Worm (Caenorhabditis elegans) whole organism, L4 larva: ENCODE data around the gene B0393.7.

Source experiments
- T26A8.4 ChIP-seq: fragments of 200-800 bp; sonication (Bioruptor generic); IDR thresholded peaks from 2 replicates; pipeline ENCODE4 v1.3.6; 2022; ENCODE audit warnings: missing genetic modification characterization, missing compliant biosample characterization
- Y105C5A.15 ChIP-seq: fragments of 200-800 bp; sonication (Bioruptor generic); IDR thresholded peaks from 2 replicates; pipeline ENCODE4 v1.3.6; 2022; ENCODE audit warnings: missing genetic modification characterization, missing compliant biosample characterization
- aha-1 ChIP-seq: fragments of 150-350 bp; peaks from one replicate; lab custom pipeline; 2014; ENCODE audit warnings: missing biosample characterization, missing genetic modification characterization
- ama-1 ChIP-seq: fragments of 150-350 bp; optimal IDR thresholded peaks from 2 replicates; lab custom pipeline; 2014; ENCODE audit warnings: inconsistent platforms, mixed read lengths
- arid-1 ChIP-seq: fragments of 200-800 bp; sonication (Bioruptor generic); conservative IDR thresholded peaks from 2 replicates; pipeline ENCODE4 v1.3.6; 2022; ENCODE audit warnings: missing genetic modification reagents, missing genetic modification characterization, missing compliant biosample characterization
- attf-4 ChIP-seq: sonication (generic microtip); optimal IDR thresholded peaks from 3 replicates; lab custom pipeline; 2017; ENCODE audit warnings: missing biosample characterization, missing genetic modification characterization
- ceh-28 ChIP-seq: fragments of 150-350 bp; optimal IDR thresholded peaks from 2 replicates; lab custom pipeline; 2014; ENCODE audit warnings: missing biosample characterization, missing genetic modification reagents, missing genetic modification characterization
- cey-2 ChIP-seq: sonication (generic microtip); optimal IDR thresholded peaks from 3 replicates; lab custom pipeline; 2017; ENCODE audit warnings: missing genetic modification characterization, mild to moderate bottlenecking, missing compliant biosample characterization, antibody characterized with exemption, borderline replicate concordance; ENCODE audit not compliant: insufficient read depth
- daf-12 ChIP-seq: fragments of 150-350 bp; optimal IDR thresholded peaks from 2 replicates; lab custom pipeline; 2014; ENCODE audit warnings: missing biosample characterization, missing genetic modification reagents, missing genetic modification characterization
- daf-16 ChIP-seq, 3 experiments: sonication (generic microtip); optimal IDR thresholded peaks; 2 replicates each; lab custom pipeline; 2016 to 2017; ENCODE audit warnings: missing genetic modification characterization in 3 of 3, missing genetic modification reagents in 3 of 3, mild to moderate bottlenecking in 2 of 3, missing compliant biosample characterization in 2 of 3, missing biosample characterization in 1 of 3, moderate library complexity in 1 of 3
- daf-8 ChIP-seq: fragments of 200-800 bp; sonication (Bioruptor generic); IDR thresholded peaks from 2 replicates; pipeline ENCODE4 v1.3.6; 2022; ENCODE audit warnings: missing genetic modification characterization, missing compliant biosample characterization
- dmd-6 ChIP-seq: fragments of 200-800 bp; sonication (Bioruptor generic); IDR thresholded peaks from 2 replicates; pipeline ENCODE4 v1.3.6; 2022; ENCODE audit warnings: missing genetic modification reagents, missing genetic modification characterization, missing compliant biosample characterization
- dmd-8 ChIP-seq: fragments of 200-800 bp; sonication (Bioruptor generic); IDR thresholded peaks from 2 replicates; pipeline ENCODE4 v1.3.6; 2022; ENCODE audit warnings: missing genetic modification characterization, missing compliant biosample characterization
- dpl-1 ChIP-seq: fragments of 150-350 bp; optimal IDR thresholded peaks from 2 replicates; lab custom pipeline; 2014; ENCODE audit warnings: missing biosample characterization, missing genetic modification reagents, missing genetic modification characterization
- dve-1 ChIP-seq: sonication (generic microtip); optimal IDR thresholded peaks from 2 replicates; lab custom pipeline; 2017; ENCODE audit warnings: antibody characterized with exemption, mild to moderate bottlenecking, missing genetic modification characterization, missing compliant biosample characterization; ENCODE audit not compliant: insufficient read depth
- fkh-10 ChIP-seq: fragments of 150-350 bp; optimal IDR thresholded peaks from 2 replicates; lab custom pipeline; 2014; ENCODE audit warnings: missing biosample characterization, missing genetic modification reagents, missing genetic modification characterization
- fos-1 ChIP-seq: fragments of 150-350 bp; optimal IDR thresholded peaks from 2 replicates; lab custom pipeline; 2014; ENCODE audit warnings: missing biosample characterization, missing genetic modification characterization
- hlh-30 ChIP-seq: sonication (generic microtip); optimal IDR thresholded peaks from 2 replicates; lab custom pipeline; 2017; ENCODE audit warnings: antibody characterized with exemption, mild to moderate bottlenecking, missing genetic modification characterization, missing compliant biosample characterization; ENCODE audit not compliant: insufficient read depth
- hmg-1.1 ChIP-seq: fragments of 200-800 bp; sonication (Bioruptor generic); IDR thresholded peaks from 2 replicates; pipeline ENCODE4 v1.3.6; 2022; ENCODE audit warnings: missing genetic modification reagents, missing genetic modification characterization, missing compliant biosample characterization
- jun-1 ChIP-seq: fragments of 150-350 bp; optimal IDR thresholded peaks from 2 replicates; lab custom pipeline; 2014; ENCODE audit warnings: missing biosample characterization, missing genetic modification reagents, missing genetic modification characterization
- lin-38 ChIP-seq: fragments of 200-800 bp; sonication (Bioruptor generic); IDR thresholded peaks from 2 replicates; pipeline ENCODE4 v1.3.6; 2022; ENCODE audit warnings: missing genetic modification reagents, missing genetic modification characterization, missing compliant biosample characterization
- lin-39 ChIP-seq: fragments of 150-350 bp; optimal IDR thresholded peaks from 2 replicates; lab custom pipeline; 2014; ENCODE audit warnings: missing biosample characterization, missing genetic modification reagents, missing genetic modification characterization
- lsy-2 ChIP-seq, 2 experiments: fragments of 150-350 bp in 1 of 2; sonication (generic microtip) in 1 of 2; optimal IDR thresholded peaks; 2 replicates each; lab custom pipeline; 2014 to 2017; ENCODE audit warnings: missing biosample characterization in 2 of 2, missing genetic modification characterization in 2 of 2
- madf-9 ChIP-seq: fragments of 200-800 bp; sonication (Bioruptor generic); conservative IDR thresholded peaks from 2 replicates; pipeline ENCODE4 v1.3.6; 2022; ENCODE audit warnings: missing genetic modification reagents, missing genetic modification characterization, missing compliant biosample characterization
- mdt-29 ChIP-seq: fragments of 200-800 bp; sonication (Bioruptor generic); IDR thresholded peaks from 2 replicates; pipeline ENCODE4 v1.3.6; 2022; ENCODE audit warnings: missing genetic modification reagents, missing genetic modification characterization, missing compliant biosample characterization
- mep-1 ChIP-seq: fragments of 150-350 bp; sonication (generic microtip); optimal IDR thresholded peaks from 3 replicates; lab custom pipeline; 2014; ENCODE audit warnings: missing biosample characterization, missing genetic modification characterization
- mes-2 ChIP-seq: sonication (generic microtip); optimal IDR thresholded peaks from 2 replicates; lab custom pipeline; 2016; ENCODE audit warnings: missing genotype, mild to moderate bottlenecking, missing genetic modification characterization, missing compliant biosample characterization; ENCODE audit not compliant: poor library complexity, severe bottlenecking
- nhr-102 ChIP-seq: sonication (generic microtip); optimal IDR thresholded peaks from 2 replicates; lab custom pipeline; 2016; ENCODE audit warnings: mild to moderate bottlenecking, missing genetic modification characterization, moderate library complexity, missing compliant biosample characterization
- nhr-28 ChIP-seq: fragments of 150-350 bp; optimal IDR thresholded peaks from 2 replicates; lab custom pipeline; 2014; ENCODE audit warnings: missing biosample characterization, missing genetic modification characterization
- nhr-77 ChIP-seq: fragments of 150-350 bp; optimal IDR thresholded peaks from 2 replicates; lab custom pipeline; 2014; ENCODE audit warnings: missing biosample characterization, missing genetic modification characterization
- rbr-2 ChIP-seq: sonication (generic microtip); optimal IDR thresholded peaks from 2 replicates; lab custom pipeline; 2016; ENCODE audit warnings: missing genotype, missing genetic modification characterization, missing compliant biosample characterization
- skn-1 ChIP-seq: fragments of 150-350 bp; optimal IDR thresholded peaks from 2 replicates; lab custom pipeline; 2014; ENCODE audit warnings: missing biosample characterization, missing genetic modification characterization
- snpc-4 ChIP-seq: fragments of 150-350 bp; optimal IDR thresholded peaks from 2 replicates; lab custom pipeline; 2014; ENCODE audit warnings: missing biosample characterization, missing genetic modification characterization
- spr-1 ChIP-seq: sonication (generic microtip); optimal IDR thresholded peaks from 2 replicates; lab custom pipeline; 2016; ENCODE audit warnings: mild to moderate bottlenecking, missing genetic modification characterization, missing compliant biosample characterization
- tra-1 ChIP-seq: fragments of 200-800 bp; sonication (Bioruptor generic); IDR thresholded peaks from 2 replicates; pipeline ENCODE4 v1.3.6; 2022; ENCODE audit warnings: missing genetic modification reagents, missing genetic modification characterization, missing compliant biosample characterization
- unc-39 ChIP-seq: sonication (generic microtip); optimal IDR thresholded peaks from 2 replicates; lab custom pipeline; 2017; ENCODE audit warnings: missing biosample characterization, missing genetic modification characterization
- zag-1 ChIP-seq: fragments of 150-350 bp; optimal IDR thresholded peaks from 2 replicates; lab custom pipeline; 2014; ENCODE audit warnings: missing biosample characterization, missing genetic modification characterization
- zfp-2 ChIP-seq: sonication (generic microtip); optimal IDR thresholded peaks from 2 replicates; lab custom pipeline; 2016; ENCODE audit warnings: mild to moderate bottlenecking, missing genetic modification characterization, missing compliant biosample characterization
- zip-11 ChIP-seq: fragments of 200-800 bp; sonication (Bioruptor generic); IDR thresholded peaks from 2 replicates; pipeline ENCODE4 v1.3.6; 2022; ENCODE audit warnings: missing genetic modification characterization, missing compliant biosample characterization
- zip-2 ChIP-seq: fragments of 150-350 bp; optimal IDR thresholded peaks from 2 replicates; lab custom pipeline; 2014; ENCODE audit warnings: missing biosample characterization, missing genetic modification characterization
- ztf-7 ChIP-seq: fragments of 150-350 bp; optimal IDR thresholded peaks from 2 replicates; lab custom pipeline; 2014; ENCODE audit warnings: missing biosample characterization, missing genetic modification characterization

The B0393.7 gene

ce11 chrIII:4808089-4808488 is 30.2 kb upstream of the B0393.7 start:
- TF ChIP-seq daf-16 (GFP tag; optimal IDR thresholded peaks at IDR 0.05; lab: Kevin White, UChicago) (no peak), daf-16 (tag; optimal IDR thresholded peaks at IDR 0.05; lab: Kevin White, UChicago) (peak; percentile 9), cey-2 (tag; lab: Kevin White, UChicago) (no peak), daf-8 (GFP tag; lab: Robert Waterston, UW) (no peak), lin-38 (GFP tag; lab: Robert Waterston, UW) (0 out of 2 replicates have a peak, but pooled peaks have one; percentile 17)
- TF ChIP-seq, all 104 proteins: peak for 2

- TF ChIP-seq zfp-2 (tag; lab: Kevin White, UChicago) (no peak), daf-12 (tag; lab: Kevin White, UChicago) (no peak), tra-1 (GFP tag; lab: Robert Waterston, UW) (no peak), dpl-1 (no peak), fos-1 (tag; lab: Kevin White, UChicago) (no peak)
Measured at ce11 chrIII:4806345-4806744, 28.4 kb upstream of the B0393.7 start.

ce11 chrIII:4802707-4803106 is 24.8 kb upstream of the B0393.7 start, which contains the start of gene metl-5:
TSS of gene metl-5 (plus strand) at chrIII:4803007.
- TF ChIP-seq aha-1 (tag; lab: Kevin White, UChicago) (no peak), spr-1 (no peak), ama-1 (lab: Kevin White, UChicago) (peak; percentile 9)

ce11 chrIII:4796536-4796935 is 18.6 kb upstream of the B0393.7 start, which contains the start of gene tag-325:
TSS of gene tag-325 (plus strand) at chrIII:4796836.
- TF ChIP-seq lsy-2 (tag; optimal IDR thresholded peaks at IDR 0.05; lab: Kevin White, UChicago) (no peak), hlh-30 (peak; percentile 32), nhr-28 (tag; lab: Kevin White, UChicago) (peak; percentile 15), daf-16 (GFP tag; optimal IDR thresholded peaks at IDR 0.05; lab: Kevin White, UChicago) (no peak), daf-16 (tag; optimal IDR thresholded peaks at IDR 0.05; lab: Kevin White, UChicago) (peak; percentile 17), aha-1 (tag; lab: Kevin White, UChicago) (peak; percentile 42), attf-4 (tag; lab: Kevin White, UChicago) (no peak), dmd-8 (GFP tag; lab: Robert Waterston, UW) (no peak), zfp-2 (tag; lab: Kevin White, UChicago) (no peak), dmd-6 (GFP tag; lab: Robert Waterston, UW) (0 out of 2 replicates have a peak, but pooled peaks have one; percentile 8)

- TF ChIP-seq madf-9 (GFP tag; lab: Robert Waterston, UW) (0 out of 2 replicates have a peak, but pooled peaks have one; percentile 20), nhr-102 (tag; lab: Kevin White, UChicago) (peak; percentile 24), zfp-2 (tag; lab: Kevin White, UChicago) (no peak), dpl-1 (peak; percentile 62), skn-1 (no peak), arid-1 (GFP tag; lab: Robert Waterston, UW) (no peak), ztf-7 (tag; lab: Kevin White, UChicago) (peak; percentile 25), unc-39 (no peak), rbr-2 (tag; lab: Kevin White, UChicago) (peak; percentile 75), zag-1 (tag; lab: Kevin White, UChicago) (no peak), Y105C5A.15 (0 out of 2 replicates have a peak, but pooled peaks have one; percentile 6), spr-1 (peak; percentile 1), fkh-10 (GFP tag; lab: Kevin White, UChicago) (peak; percentile 41), aha-1 (tag; lab: Kevin White, UChicago) (peak; percentile 7), ama-1 (lab: Kevin White, UChicago) (peak; percentile 9), jun-1 (peak; percentile 79), ceh-28 (peak; percentile 6), nhr-28 (tag; lab: Kevin White, UChicago) (peak; percentile 79), zip-2 (tag; lab: Kevin White, UChicago) (no peak), lin-39 (tag; lab: Kevin White, UChicago) (no peak), hmg-1.1 (peak; percentile 81), mes-2 (tag; lab: Kevin White, UChicago) (peak; percentile 85), zip-11 (no peak), mdt-29 (peak; percentile 17; the same call in 1 of the 2 replicates), T26A8.4 (GFP tag; lab: Robert Waterston, UW) (peak; percentile 67), mep-1 (tag; lab: Kevin White, UChicago) (peak; percentile 86), dve-1 (tag; lab: Kevin White, UChicago) (peak; percentile 86), daf-12 (tag; lab: Kevin White, UChicago) (no peak), nhr-77 (tag; lab: Kevin White, UChicago) (peak; percentile 46), snpc-4 (tag; lab: Kevin White, UChicago) (no peak)
Measured at ce11 chrIII:4796039-4796438, 18.1 kb upstream of the B0393.7 start.
